Worm (Caenorhabditis elegans): ENCODE results near the gene wrk-1.

- TF ChIP-seq T22C8.4 (GFP tag; IDR thresholded peaks at IDR 0.05) = peak; percentile 86
- TF ChIP-seq ref-1 (GFP tag; conservative IDR thresholded peaks at IDR 0.05) = peak; percentile 79
- peak; percentile 89 for TF ChIP-seq tab-1 (GFP tag; IDR thresholded peaks at IDR 0.05)
- peak; percentile 92 for TF ChIP-seq flt-1 (GFP tag; IDR thresholded peaks at IDR 0.05)
- peak; percentile 85 for TF ChIP-seq ztf-29 (GFP tag; IDR thresholded peaks at IDR 0.05)
- TF ChIP-seq cog-1 (tag; optimal IDR thresholded peaks at IDR 0.05) = peak; percentile 55
- peak; percentile 78 for TF ChIP-seq klf-2 (GFP tag; conservative IDR thresholded peaks at IDR 0.05)
- peak; percentile 45 for TF ChIP-seq med-1 (GFP tag; optimal IDR thresholded peaks at IDR 0.05; ENCODE audit: insufficient read depth)
- TF ChIP-seq ztf-23 (GFP tag; IDR thresholded peaks at IDR 0.05) = peak; percentile 89
Observed at ce11 chrX:8386068-8386851, 6.1 kb downstream of the wrk-1 start.
